Worm (Caenorhabditis elegans) whole organism, young adult: ENCODE results near the gene npr-17.
"Not testable (repeated sequence)": the region's sequence is repeated elsewhere in the genome, so short reads cannot be mapped to it uniquely, and the experiment has no call there.

Experiments
- B0019.2 ChIP-seq: fragments of 200-800 bp; sonication (Bioruptor generic); conservative IDR thresholded peaks from 2 replicates; pipeline ENCODE4 v1.3.6; 2022; ENCODE audit warnings: missing genetic modification reagents, missing genetic modification characterization, missing compliant biosample characterization
- T07F8.4 ChIP-seq: sonication (generic microtip); optimal IDR thresholded peaks from 2 replicates; lab custom pipeline; 2016; ENCODE audit warnings: mild to moderate bottlenecking, missing genetic modification characterization, moderate library complexity, missing compliant biosample characterization
- ceh-27 ChIP-seq: fragments of 200-800 bp; sonication (Bioruptor generic); optimal IDR thresholded peaks from 2 replicates; lab custom pipeline; 2018; ENCODE audit warnings: mild to moderate bottlenecking, missing genetic modification characterization, moderate library complexity, missing compliant biosample characterization
- dpff-1 ChIP-seq: sonication (generic microtip); optimal IDR thresholded peaks from 2 replicates; lab custom pipeline; 2017; ENCODE audit warnings: mild to moderate bottlenecking, missing genetic modification characterization, missing compliant biosample characterization
- gei-17 ChIP-seq: fragments of 200-800 bp; sonication (Bioruptor generic); optimal IDR thresholded peaks from 2 replicates; lab custom pipeline; 2018; ENCODE audit warnings: mild to moderate bottlenecking, missing genetic modification characterization, missing compliant biosample characterization
- him-1 ChIP-seq: sonication (generic microtip); optimal IDR thresholded peaks from 2 replicates; lab custom pipeline; 2016; ENCODE audit warnings: missing genotype, missing genetic modification reagents, missing genetic modification characterization, missing compliant biosample characterization
- nhr-90 ChIP-seq: sonication (generic microtip); optimal IDR thresholded peaks from 2 replicates; lab custom pipeline; 2016; ENCODE audit warnings: missing genotype, mild to moderate bottlenecking, missing genetic modification characterization, missing compliant biosample characterization
- sptf-2 ChIP-seq: fragments of 200-800 bp; sonication (Bioruptor generic); optimal IDR thresholded peaks from 2 replicates; lab custom pipeline; 2018; ENCODE audit warnings: mild to moderate bottlenecking, missing genetic modification characterization, missing compliant biosample characterization
- unc-62 ChIP-seq: fragments of 150-350 bp; optimal IDR thresholded peaks from 2 replicates; lab custom pipeline; 2014; ENCODE audit warnings: missing biosample characterization, missing genetic modification reagents, missing genetic modification characterization
- ztf-6 ChIP-seq: fragments of 200-800 bp; sonication (Bioruptor generic); IDR thresholded peaks from 2 replicates; pipeline ENCODE4 v1.3.6; 2022; ENCODE audit warnings: missing genetic modification reagents, missing genetic modification characterization, missing compliant biosample characterization

DNA sequence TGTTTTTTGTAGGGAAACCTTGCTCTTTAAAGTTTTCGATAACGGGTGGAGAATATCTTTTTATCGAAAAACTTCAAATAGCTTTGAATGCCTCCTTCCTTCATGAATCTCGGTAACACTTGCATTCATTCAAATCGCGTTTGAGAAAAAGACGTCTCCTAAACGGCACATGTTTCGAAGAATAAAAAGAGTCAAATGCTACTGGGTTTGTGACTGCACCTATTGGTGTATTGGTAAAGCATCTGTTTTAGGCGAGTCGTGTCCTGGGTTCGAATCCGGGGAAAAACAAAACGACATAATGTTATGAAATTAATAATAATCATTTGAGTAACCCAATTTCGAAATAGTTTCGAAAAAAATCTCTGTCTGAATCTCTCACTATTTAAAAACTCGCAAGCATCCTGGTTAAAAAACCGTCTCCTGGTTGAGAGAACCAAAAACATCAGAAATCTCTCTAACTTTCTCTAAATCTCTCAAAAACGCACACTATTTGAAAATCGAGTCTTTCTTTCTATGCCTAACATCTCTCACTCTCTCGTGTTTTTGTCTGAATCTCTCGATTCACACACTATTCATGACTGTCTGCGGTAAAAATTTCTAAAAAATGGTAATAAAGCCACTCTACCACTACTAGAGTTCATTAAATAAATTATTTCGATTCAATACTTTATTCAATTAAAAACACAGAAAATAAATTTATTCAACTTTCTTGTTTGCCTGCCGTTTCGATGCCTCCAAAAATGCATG is 30.1 kb downstream of the npr-17 start:
- TF ChIP-seq unc-62 (GFP tag; lab: Kevin White, UChicago); T07F8.4 (tag; lab: Kevin White, UChicago); sptf-2; ceh-27 (GFP tag; lab: Kevin White, UChicago); B0019.2; dpff-1 (tag; lab: Kevin White, UChicago); him-1 (tag; lab: Kevin White, UChicago); gei-17 (GFP tag; lab: Kevin White, UChicago); nhr-90 (tag; lab: Kevin White, UChicago); ztf-6 (GFP tag; lab: Robert Waterston, UW): not testable (repeated sequence)
